Fruit fly (Drosophila melanogaster): ENCODE results near the gene CG17258.

Gene CG17258

DNA sequence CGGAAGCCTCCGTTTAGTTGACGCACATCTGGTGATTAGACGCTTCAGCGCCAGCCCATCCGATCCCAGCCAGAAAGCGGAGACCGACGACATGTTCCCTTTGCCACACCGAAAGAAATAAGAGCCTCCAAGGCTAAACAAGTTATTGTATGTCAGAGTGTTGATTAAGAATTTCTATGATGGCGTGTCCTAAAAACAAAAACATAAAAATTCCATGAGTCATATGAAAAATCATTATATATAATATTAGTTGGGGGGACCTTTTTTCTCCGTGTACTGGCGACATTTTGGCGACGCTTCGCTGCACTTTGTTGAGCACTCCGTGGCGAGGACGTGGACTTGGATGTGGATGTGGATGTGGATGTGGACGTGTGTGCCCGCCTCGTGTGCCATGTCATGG is 22.4 kb downstream of the CG17258 start (continued):
- TF ChIP-seq CG10366 (GFP tag; IDR thresholded peaks at IDR 0.05), result peak; percentile 14; the same call in 1 of the 2 replicates
- no peak for TF ChIP-seq CG15011 (GFP tag; optimal IDR thresholded peaks at IDR 0.05)
- no peak for TF ChIP-seq HmgD (GFP tag; optimal IDR thresholded peaks at IDR 0.05)
- no peak for TF ChIP-seq Oaz (GFP tag; IDR thresholded peaks at IDR 0.05)
- TF ChIP-seq ase (GFP tag; IDR thresholded peaks at IDR 0.05), result no peak
- no peak for TF ChIP-seq aop (GFP tag; IDR thresholded peaks at IDR 0.05)
- no peak for TF ChIP-seq eyg (GFP tag; optimal IDR thresholded peaks at IDR 0.05)
- peak; percentile 49 for TF ChIP-seq slbo (GFP tag; IDR thresholded peaks at IDR 0.05)
- no peak for TF ChIP-seq gcm2 (GFP tag; optimal IDR thresholded peaks at IDR 0.05)
- TF ChIP-seq CG9215 (GFP tag; IDR thresholded peaks at IDR 0.05), result no peak
- no peak for TF ChIP-seq tio (GFP tag; optimal IDR thresholded peaks at IDR 0.05)
- TF ChIP-seq H15 (GFP tag; IDR thresholded peaks at IDR 0.05), result 0 out of 3 replicates have a peak, but pooled peaks have one; percentile 42
- peak; percentile 26 for TF ChIP-seq PHDP (tag; optimal IDR thresholded peaks at IDR 0.05)
- peak; percentile 47 for TF ChIP-seq Rfx (GFP tag; IDR thresholded peaks at IDR 0.05)
- TF ChIP-seq CG16863 (GFP tag; optimal IDR thresholded peaks at IDR 0.05), result no peak
- no peak for TF ChIP-seq Hsf (GFP tag; optimal IDR thresholded peaks at IDR 0.05)
- TF ChIP-seq CG6813 (GFP tag; optimal IDR thresholded peaks at IDR 0.05), result no peak
- no peak for TF ChIP-seq Atf6 (GFP tag; IDR thresholded peaks at IDR 0.05)
- TF ChIP-seq CG8765 (GFP tag; IDR thresholded peaks at IDR 0.05), result no peak
- no peak for TF ChIP-seq gsb-n (tag; optimal IDR thresholded peaks at IDR 0.05)
- TF ChIP-seq gcm (GFP tag; optimal IDR thresholded peaks at IDR 0.05), result no peak
- TF ChIP-seq CG14710 (tag; optimal IDR thresholded peaks at IDR 0.05), result peak; percentile 34
- TF ChIP-seq CG14014 (GFP tag; IDR thresholded peaks at IDR 0.05), result 0 out of 2 replicates have a peak, but pooled peaks have one; percentile 10
- TF ChIP-seq Sox100B (GFP tag; optimal IDR thresholded peaks at IDR 0.05), result no peak
- TF ChIP-seq hkb (optimal IDR thresholded peaks at IDR 0.05), result no peak
- no peak for TF ChIP-seq hkb (GFP tag; IDR thresholded peaks at IDR 0.05)
- no peak for TF ChIP-seq CG4707 (GFP tag; optimal IDR thresholded peaks at IDR 0.05)
- no peak for TF ChIP-seq CG9437 (GFP tag; optimal IDR thresholded peaks at IDR 0.05)
- TF ChIP-seq CG17802 (tag; optimal IDR thresholded peaks at IDR 0.05), result no peak
- TF ChIP-seq pnt (GFP tag; optimal IDR thresholded peaks at IDR 0.05), result no peak
- no peak for TF ChIP-seq CG18476 (GFP tag; optimal IDR thresholded peaks at IDR 0.05)
- TF ChIP-seq CG4424 (GFP tag; optimal IDR thresholded peaks at IDR 0.05), result peak; percentile 27
- no peak for TF ChIP-seq nau (GFP tag; optimal IDR thresholded peaks at IDR 0.05)
- no peak for TF ChIP-seq Nf-YA (GFP tag; IDR thresholded peaks at IDR 0.05)
- TF ChIP-seq dmrt11E (tag; optimal IDR thresholded peaks at IDR 0.05), result peak; percentile 49
- no peak for TF ChIP-seq sens-2 (GFP tag; IDR thresholded peaks at IDR 0.05)
- TF ChIP-seq tgo (GFP tag; IDR thresholded peaks at IDR 0.05), result no peak
- TF ChIP-seq maf-S (GFP tag; optimal IDR thresholded peaks at IDR 0.05), result no peak
- no peak for TF ChIP-seq Spps (tag; optimal IDR thresholded peaks at IDR 0.05)
- no peak for TF ChIP-seq CG6272 (GFP tag; IDR thresholded peaks at IDR 0.05)
- no peak for TF ChIP-seq bab2 (GFP tag; optimal IDR thresholded peaks at IDR 0.05)
- peak; percentile 35; the same call in 1 of the 2 replicates for TF ChIP-seq ranshi (GFP tag; IDR thresholded peaks at IDR 0.05)
- TF ChIP-seq Kr (GFP tag; optimal IDR thresholded peaks at IDR 0.05), result no peak
- no peak for TF ChIP-seq crol (GFP tag; IDR thresholded peaks at IDR 0.05)
- no peak for TF ChIP-seq B-H2 (GFP tag; optimal IDR thresholded peaks at IDR 0.05)
- no peak for TF ChIP-seq CG12299 (tag; optimal IDR thresholded peaks at IDR 0.05)
- TF ChIP-seq Antp (GFP tag; optimal IDR thresholded peaks at IDR 0.05), result no peak
- no peak for TF ChIP-seq CG4328 (GFP tag; optimal IDR thresholded peaks at IDR 0.05)
- TF ChIP-seq vnd (GFP tag; IDR thresholded peaks at IDR 0.05; ENCODE audit: partially characterized antibody), result no peak
- no peak for TF ChIP-seq chinmo (GFP tag; IDR thresholded peaks at IDR 0.05; ENCODE audit: partially characterized antibody)
- TF ChIP-seq dati (GFP tag; IDR thresholded peaks at IDR 0.05), result no peak
- TF ChIP-seq CG6683 (GFP tag; optimal IDR thresholded peaks at IDR 0.05), result no peak
- no peak for TF ChIP-seq CG8281 (tag; optimal IDR thresholded peaks at IDR 0.05)
